Fruit fly (Drosophila melanogaster): ENCODE results near the gene I-t.

dm6 chr3R:11683675-11684074 is 20.2 kb upstream of the I-t start:
- no peak for TF ChIP-seq CG8478 (optimal IDR thresholded peaks at IDR 0.05)
- no peak for TF ChIP-seq Dll (optimal IDR thresholded peaks at IDR 0.05)
- no peak for TF ChIP-seq pan (optimal IDR thresholded peaks at IDR 0.05)
- TF ChIP-seq EcR (GFP tag; optimal IDR thresholded peaks at IDR 0.05), result no peak
- TF ChIP-seq usp (GFP tag; optimal IDR thresholded peaks at IDR 0.05), result no peak

All from whole organism.